Worm (Caenorhabditis elegans): ENCODE measurements around the gene col-155.

The col-155 gene

DNA sequence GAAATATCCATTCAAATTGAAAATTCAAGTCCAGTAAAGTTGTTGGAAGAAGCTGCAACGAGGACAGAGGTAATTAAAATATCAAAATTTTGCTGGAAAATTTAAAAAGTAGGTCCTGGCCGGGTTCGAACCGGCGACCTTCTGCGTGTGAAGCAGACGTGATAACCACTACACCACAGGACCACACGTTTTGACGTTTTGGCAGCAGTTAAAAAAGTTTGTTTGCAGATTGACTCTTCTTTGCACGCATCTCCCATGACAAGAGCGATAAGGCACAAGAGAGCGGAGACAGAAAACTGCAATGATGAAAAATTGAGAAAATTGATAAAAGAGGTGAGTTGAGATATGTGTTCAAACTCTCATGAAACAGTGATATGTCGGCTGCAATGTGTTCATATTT, 22.4 kb upstream of the col-155 start (continued):
- TF ChIP-seq duxl-1 (tag; optimal IDR thresholded peaks at IDR 0.05; ENCODE audit: poor library complexity) (no peak), daf-16 (GFP tag; optimal IDR thresholded peaks at IDR 0.05) (peak in 1 of 2 experiments; percentile 53), daf-16 (tag; optimal IDR thresholded peaks at IDR 0.05) (no peak), mep-1 (tag; optimal IDR thresholded peaks at IDR 0.05) (no peak), egl-27 (tag; optimal IDR thresholded peaks at IDR 0.05) (no peak), unc-62 (GFP tag; optimal IDR thresholded peaks at IDR 0.05 in 1 of 2) (no peak), unc-62 (tag; optimal IDR thresholded peaks at IDR 0.05) (no peak), dmd-9 (GFP tag; IDR thresholded peaks at IDR 0.05) (0 out of 2 replicates have a peak, but pooled peaks have one; percentile 54), set-16 (GFP tag; IDR thresholded peaks at IDR 0.05) (no peak), php-3 (GFP tag; IDR thresholded peaks at IDR 0.05) (peak; percentile 53; the same call in 1 of the 2 replicates), lin-1 (GFP tag; IDR thresholded peaks at IDR 0.05) (peak; percentile 42; the same call in 1 of the 2 replicates), T26A8.4 (GFP tag; IDR thresholded peaks at IDR 0.05) (no peak; the same call in 1 of the 2 replicates), nhr-28 (tag; optimal IDR thresholded peaks at IDR 0.05) (peak; percentile 54), snpc-1.2 (GFP tag; IDR thresholded peaks at IDR 0.05) (peak; percentile 77; the same call in 1 of the 2 replicates), hlh-11 (tag; optimal IDR thresholded peaks at IDR 0.05) (peak; percentile 77), zfp-3 (GFP tag; conservative IDR thresholded peaks at IDR 0.05) (peak; percentile 70; the same call in 1 of the 2 replicates), F44E2.7 (GFP tag; IDR thresholded peaks at IDR 0.05) (0 out of 2 replicates have a peak, but pooled peaks have one; percentile 52), saeg-2 (GFP tag; IDR thresholded peaks at IDR 0.05) (0 out of 2 replicates have a peak, but pooled peaks have one; percentile 38), daf-8 (GFP tag; IDR thresholded peaks at IDR 0.05) (no peak), ceh-44 (GFP tag; IDR thresholded peaks at IDR 0.05) (0 out of 2 replicates have a peak, but pooled peaks have one; percentile 18), dpl-1 (GFP tag; optimal IDR thresholded peaks at IDR 0.05) (peak; percentile 6), T20F7.1 (GFP tag; optimal IDR thresholded peaks at IDR 0.05) (peak; percentile 17), F10B5.3 (tag; optimal IDR thresholded peaks at IDR 0.05) (no peak), ama-1 (optimal IDR thresholded peaks at IDR 0.05) (no peak), nhr-42 (GFP tag; IDR thresholded peaks at IDR 0.05) (no peak), snpc-4 (tag; optimal IDR thresholded peaks at IDR 0.05) (no peak), dmd-8 (GFP tag; IDR thresholded peaks at IDR 0.05) (0 out of 2 replicates have a peak, but pooled peaks have one; percentile 57), rbr-2 (tag; optimal IDR thresholded peaks at IDR 0.05) (no peak)

DNA sequence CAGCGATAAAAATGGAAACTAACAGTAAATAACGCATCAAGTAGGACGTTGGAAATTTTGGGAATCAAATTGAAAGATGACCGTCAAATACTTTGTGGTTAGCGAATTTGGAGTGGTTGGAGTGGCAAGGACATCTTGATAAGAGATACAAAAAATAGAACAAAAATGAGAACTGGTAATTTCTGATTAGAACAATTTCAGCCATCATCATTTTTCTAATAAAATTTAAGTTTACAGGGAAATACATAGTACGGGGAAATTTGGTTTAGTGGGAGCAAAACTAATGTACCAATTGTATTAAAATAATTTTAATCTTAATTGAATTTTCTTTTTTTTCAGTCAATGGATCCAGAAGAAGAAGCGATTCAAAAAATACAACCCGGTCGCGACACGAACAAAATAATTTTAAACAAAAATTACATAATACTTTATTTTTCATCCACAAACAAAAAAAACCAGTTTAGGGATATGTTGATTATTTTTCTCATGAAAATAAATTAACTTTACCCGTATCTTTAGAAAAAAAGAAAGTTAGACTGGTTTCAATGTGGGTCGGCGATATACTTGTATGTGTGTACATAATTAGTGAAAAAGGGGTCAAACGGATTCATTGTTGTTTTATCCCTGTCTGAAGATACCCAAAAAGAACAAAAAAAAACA, 21.4 kb upstream of the col-155 start, which contains the start of the genes K03B8.8 and grl-3:
TSS of gene K03B8.8 (minus strand) at position 101 of the 660 bp plus-strand sequence.
TSS of gene grl-3 (plus strand) at position 610 of the 660 bp plus-strand sequence.
- TF ChIP-seq nhr-28 (tag; optimal IDR thresholded peaks at IDR 0.05), result peak; percentile 20
- TF ChIP-seq lim-7 (GFP tag; IDR thresholded peaks at IDR 0.05), result no peak

DNA sequence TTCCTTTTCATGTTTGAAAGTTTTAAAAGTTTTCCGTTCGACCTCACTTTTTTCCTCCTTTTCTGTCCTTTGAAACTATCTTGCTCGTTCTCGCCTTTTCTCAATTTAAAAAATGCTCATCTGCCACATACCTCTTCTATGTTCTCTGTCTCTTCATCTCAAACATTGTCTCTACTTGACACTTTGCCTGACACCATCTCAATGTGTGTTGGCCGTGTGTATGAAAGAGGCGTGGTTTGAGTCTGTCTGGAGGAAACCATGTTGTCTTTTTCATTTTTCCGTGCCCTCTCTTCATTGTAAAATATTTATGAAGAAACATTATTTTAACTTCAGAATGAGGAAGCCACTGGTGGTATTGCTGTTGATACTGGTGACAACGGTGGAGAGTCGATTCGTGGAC, 17.6 kb upstream of the col-155 start, which contains the start of gene K03B8.6:
TSS of gene K03B8.6 (plus strand) at position 334 of the 400 bp plus-strand sequence.
- no peak for TF ChIP-seq pha-4 (GFP tag; IDR thresholded peaks at IDR 0.05)
- TF ChIP-seq pha-4 (tag; optimal IDR thresholded peaks at IDR 0.05), result no peak
- no peak for TF ChIP-seq attf-4 (tag; optimal IDR thresholded peaks at IDR 0.05)
- no peak for TF ChIP-seq php-3 (GFP tag; IDR thresholded peaks at IDR 0.05)
- no peak for TF ChIP-seq Y5F2A.4 (GFP tag; optimal IDR thresholded peaks at IDR 0.05)
- TF ChIP-seq aha-1 (tag), result peak; percentile 70
- TF ChIP-seq egl-43 (GFP tag; IDR thresholded peaks at IDR 0.05), result no peak
- no peak for TF ChIP-seq dpl-1 (GFP tag; optimal IDR thresholded peaks at IDR 0.05)
- peak in 1 of 2 experiments; percentile 64 for TF ChIP-seq unc-62 (GFP tag; optimal IDR thresholded peaks at IDR 0.05 in 1 of 2)
- TF ChIP-seq unc-62 (tag; optimal IDR thresholded peaks at IDR 0.05), result no peak
- TF ChIP-seq lsy-2 (tag; optimal IDR thresholded peaks at IDR 0.05), result no peak
- no peak for TF ChIP-seq duxl-1 (tag; optimal IDR thresholded peaks at IDR 0.05; ENCODE audit: poor library complexity)
- TF ChIP-seq ceh-62 (tag; optimal IDR thresholded peaks at IDR 0.05), result no peak
- TF ChIP-seq mxl-3 (GFP tag; optimal IDR thresholded peaks at IDR 0.05), result no peak
- TF ChIP-seq egl-27 (tag; optimal IDR thresholded peaks at IDR 0.05), result no peak

Data from whole organism, L4 larva.